Worm (Caenorhabditis elegans): ENCODE data around the gene F20D6.15.

DNA sequence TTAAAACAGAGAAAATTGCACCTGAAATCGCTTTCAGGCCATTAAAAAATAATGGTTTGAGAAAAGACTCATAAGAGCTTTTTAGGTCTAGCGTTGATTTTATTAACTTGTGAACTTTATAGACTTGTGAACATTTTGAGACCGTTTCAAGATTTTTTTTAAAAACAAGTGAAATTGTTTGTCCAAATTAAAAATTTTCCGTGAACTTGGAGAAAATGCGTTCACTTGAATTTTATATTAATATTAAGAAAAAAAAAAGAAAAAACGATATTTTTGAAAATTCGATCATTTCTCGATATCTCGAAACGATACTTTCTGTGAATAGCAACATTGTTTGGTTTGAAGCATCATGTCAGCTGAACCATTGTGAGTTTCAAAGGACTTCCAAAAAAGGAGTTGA, 2.2 kb upstream of the F20D6.15 start, which contains the start of gene F20D6.1:
- no peak for TF ChIP-seq W03F9.2 (tag; optimal IDR thresholded peaks at IDR 0.05)
- no peak for TF ChIP-seq him-1 (tag; optimal IDR thresholded peaks at IDR 0.05)

All from whole organism, L4/young adult.